Fruit fly (Drosophila melanogaster) whole organism, embryonic: Measurements from ENCODE around the gene CG17349.

Experiments used
- Abd-B ChIP-seq: fragments of 200-800 bp; sonication (Bioruptor generic); optimal IDR thresholded peaks from 2 replicates; lab custom pipeline; 2018; ENCODE audit warnings: missing biosample characterization, mild to moderate bottlenecking, missing genetic modification characterization, moderate library complexity
- Ada2b ChIP-seq: fragments of 200-800 bp; sonication (Bioruptor generic); IDR thresholded peaks from 2 replicates; pipeline ENCODE4 v1.3.6; 2022; ENCODE audit warnings: missing biosample characterization, missing genetic modification characterization
- BEAF-32 ChIP-seq: fragments of 200-800 bp; sonication (Bioruptor generic); optimal IDR thresholded peaks from 3 replicates; lab custom pipeline; 2017; ENCODE audit warnings: missing biosample characterization, missing genetic modification characterization, mild to moderate bottlenecking, moderate library complexity, missing genetic modification reagents
- Bdp1 ChIP-seq: fragments of 200-800 bp; sonication (Bioruptor generic); optimal IDR thresholded peaks from 3 replicates; lab custom pipeline; 2016; ENCODE audit warnings: missing biosample characterization, missing genetic modification characterization
- CG10209 ChIP-seq: fragments of 200-800 bp; sonication (Bioruptor generic); optimal IDR thresholded peaks from 3 replicates; lab custom pipeline; 2017; ENCODE audit warnings: missing biosample characterization, mild to moderate bottlenecking, missing genetic modification characterization, missing genetic modification reagents
- CG10274 ChIP-seq: fragments of 200-800 bp; sonication (Bioruptor generic); optimal IDR thresholded peaks from 3 replicates; lab custom pipeline; 2017; ENCODE audit warnings: missing biosample characterization, mild to moderate bottlenecking, missing genetic modification characterization
- CG10654 ChIP-seq: fragments of 200-800 bp; sonication (Bioruptor generic); optimal IDR thresholded peaks from 2 replicates; lab custom pipeline; 2016; ENCODE audit warnings: missing biosample characterization, missing genetic modification characterization
- CG12299 ChIP-seq: fragments of 200-800 bp; sonication (Bioruptor generic); optimal IDR thresholded peaks from 2 replicates; lab custom pipeline; 2018; ENCODE audit warnings: missing biosample characterization, mild to moderate bottlenecking, missing genetic modification characterization
- CG13624 ChIP-seq: fragments of 200-800 bp; sonication (Bioruptor generic); optimal IDR thresholded peaks from 2 replicates; lab custom pipeline; 2016; ENCODE audit warnings: missing biosample characterization, missing genetic modification characterization
- CG1647 ChIP-seq: fragments of 200-800 bp; sonication (Bioruptor generic); optimal IDR thresholded peaks from 3 replicates; lab custom pipeline; 2016; ENCODE audit warnings: missing biosample characterization, missing genetic modification characterization
- CG17359 ChIP-seq: fragments of 200-800 bp; sonication (Bioruptor generic); optimal IDR thresholded peaks from 3 replicates; lab custom pipeline; 2018; ENCODE audit warnings: missing biosample characterization, mild to moderate bottlenecking, missing genetic modification characterization, moderate library complexity
- CG18599 ChIP-seq: fragments of 200-800 bp; sonication (Bioruptor generic); optimal IDR thresholded peaks from 3 replicates; lab custom pipeline; 2017; ENCODE audit warnings: missing biosample characterization, missing genetic modification characterization, mild to moderate bottlenecking, moderate library complexity, missing genetic modification reagents
- CG2678 ChIP-seq: fragments of 200-800 bp; sonication (Bioruptor generic); optimal IDR thresholded peaks from 3 replicates; lab custom pipeline; 2019; ENCODE audit warnings: missing biosample characterization, mild to moderate bottlenecking, missing genetic modification characterization, moderate library complexity
- CG31224 ChIP-seq: fragments of 200-800 bp; sonication (Bioruptor generic); IDR thresholded peaks from 2 replicates; pipeline ENCODE4 v1.3.6; 2022; ENCODE audit warnings: missing biosample characterization, missing genetic modification characterization
- CG6765 ChIP-seq: fragments of 200-800 bp; sonication (Bioruptor generic); optimal IDR thresholded peaks from 3 replicates; lab custom pipeline; 2017; ENCODE audit warnings: missing biosample characterization, mild to moderate bottlenecking, missing genetic modification characterization
- CG6854 ChIP-seq: fragments of 200-800 bp; sonication (Bioruptor generic); optimal IDR thresholded peaks from 3 replicates; lab custom pipeline; 2017; ENCODE audit warnings: missing biosample characterization, mild to moderate bottlenecking, missing genetic modification characterization
- CG7839 ChIP-seq: fragments of 200-800 bp; sonication (Bioruptor generic); optimal IDR thresholded peaks from 3 replicates; lab custom pipeline; 2018; ENCODE audit warnings: missing biosample characterization, mild to moderate bottlenecking, missing genetic modification characterization, moderate library complexity
- Chrac-16 ChIP-seq: fragments of 200-800 bp; sonication (Bioruptor generic); optimal IDR thresholded peaks from 3 replicates; lab custom pipeline; 2016; ENCODE audit warnings: missing biosample characterization, missing genetic modification characterization
- CkIIα-i1 ChIP-seq: fragments of 200-800 bp; sonication (Bioruptor generic); IDR thresholded peaks from 2 replicates; pipeline ENCODE4 v1.3.6; 2022; ENCODE audit warnings: missing biosample characterization, missing genetic modification characterization
- Dll ChIP-seq: fragments of 200-800 bp; sonication (Bioruptor generic); IDR thresholded peaks from 4 replicates; pipeline ENCODE4 v1.3.6; 2022; ENCODE audit warnings: missing biosample characterization, missing genetic modification characterization; ENCODE audit not compliant: partially characterized antibody
- E2f1 ChIP-seq: fragments of 200-800 bp; sonication (Bioruptor generic); IDR thresholded peaks from 2 replicates; pipeline ENCODE4 v1.3.6; 2022; ENCODE audit warnings: missing biosample characterization, missing genetic modification characterization
- Eip74EF ChIP-seq, 2 experiments: fragments of 200-800 bp in 1 of 2; fragments of >200 bp in 1 of 2; sonication (Bioruptor generic) in 1 of 2; optimal IDR thresholded peaks; 2 replicates each; lab custom pipeline; 2017 to 2019; ENCODE audit warnings: missing biosample characterization in 2 of 2, missing genetic modification characterization in 2 of 2, mild to moderate bottlenecking in 1 of 2, moderate library complexity in 1 of 2
- Ets97D ChIP-seq: fragments of 200-800 bp; sonication (Bioruptor generic); optimal IDR thresholded peaks from 3 replicates; lab custom pipeline; 2016; ENCODE audit warnings: missing biosample characterization, missing genetic modification characterization
- Gsc ChIP-seq: fragments of 200-800 bp; sonication (Bioruptor generic); IDR thresholded peaks from 2 replicates; pipeline ENCODE4 v1.3.6; 2022; ENCODE audit warnings: missing biosample characterization, missing genetic modification characterization
- HLH4C ChIP-seq: fragments of 200-800 bp; sonication (Bioruptor generic); IDR thresholded peaks from 3 replicates; pipeline ENCODE4 v1.3.6; 2022; ENCODE audit warnings: missing biosample characterization, missing genetic modification characterization; ENCODE audit not compliant: partially characterized antibody
- HLH54F ChIP-seq: fragments of 200-800 bp; sonication (Bioruptor generic); optimal IDR thresholded peaks from 3 replicates; lab custom pipeline; 2016; ENCODE audit warnings: missing biosample characterization, missing genetic modification characterization
- HLHmδ ChIP-seq: fragments of 200-800 bp; sonication (Bioruptor generic); optimal IDR thresholded peaks from 2 replicates; lab custom pipeline; 2018; ENCODE audit warnings: missing biosample characterization, mild to moderate bottlenecking, missing genetic modification characterization, moderate library complexity
- Hr78 ChIP-seq, 2 experiments: fragments of 200-800 bp in 1 of 2; fragments of >200 bp in 1 of 2; sonication (Bioruptor generic) in 1 of 2; optimal IDR thresholded peaks; 2 replicates each; lab custom pipeline; 2017 to 2019; ENCODE audit warnings: missing biosample characterization in 2 of 2, missing genetic modification characterization in 2 of 2, mild to moderate bottlenecking in 1 of 2, moderate library complexity in 1 of 2
- Mes4 ChIP-seq: fragments of 200-800 bp; sonication (Bioruptor generic); optimal IDR thresholded peaks from 2 replicates; lab custom pipeline; 2016; ENCODE audit warnings: missing biosample characterization, missing genetic modification characterization
- Mrtf ChIP-seq: fragments of 200-800 bp; sonication (Bioruptor generic); IDR thresholded peaks from 3 replicates; pipeline ENCODE4 v1.3.6; 2022; ENCODE audit warnings: missing biosample characterization, missing genetic modification characterization
- NC2α ChIP-seq: fragments of 200-800 bp; sonication (Bioruptor generic); optimal IDR thresholded peaks from 2 replicates; lab custom pipeline; 2016; ENCODE audit warnings: missing biosample characterization, missing genetic modification characterization
- Ravus ChIP-seq: fragments of 200-800 bp; sonication (Bioruptor generic); IDR thresholded peaks from 2 replicates; pipeline ENCODE4 v1.3.6; 2022; ENCODE audit warnings: missing biosample characterization, missing genetic modification characterization
- YL-1 ChIP-seq: fragments of 200-800 bp; sonication (Bioruptor generic); optimal IDR thresholded peaks from 3 replicates; lab custom pipeline; 2017; ENCODE audit warnings: missing biosample characterization, mild to moderate bottlenecking, missing genetic modification characterization
- bab2 ChIP-seq: fragments of 200-800 bp; sonication (Bioruptor generic); optimal IDR thresholded peaks from 2 replicates; lab custom pipeline; 2016; ENCODE audit warnings: missing biosample characterization, missing genetic modification characterization
- bsh ChIP-seq, 2 experiments: fragments of 200-800 bp; sonication (Bioruptor generic); optimal IDR thresholded peaks; 2 replicates each; lab custom pipeline; 2017 to 2018; ENCODE audit warnings: mild to moderate bottlenecking in 2 of 2, missing biosample characterization in 2 of 2, missing genetic modification characterization in 2 of 2, moderate library complexity in 1 of 2
- ci ChIP-seq: fragments of 200-800 bp; sonication (Bioruptor generic); IDR thresholded peaks from 3 replicates; pipeline ENCODE4 v1.3.6; 2022; ENCODE audit warnings: missing biosample characterization, missing genetic modification characterization
- crol ChIP-seq: fragments of 200-800 bp; sonication (Bioruptor generic); IDR thresholded peaks from 2 replicates; pipeline ENCODE4 v1.3.6; 2022; ENCODE audit warnings: missing biosample characterization, missing genetic modification characterization
- da ChIP-seq: fragments of 200-800 bp; sonication (Bioruptor generic); optimal IDR thresholded peaks from 2 replicates; lab custom pipeline; 2016; ENCODE audit warnings: missing biosample characterization, missing genetic modification characterization
- dm ChIP-seq: fragments of 200-800 bp; sonication (Bioruptor generic); optimal IDR thresholded peaks from 3 replicates; lab custom pipeline; 2016; ENCODE audit warnings: missing biosample characterization, missing genetic modification characterization
- dmrt99B ChIP-seq: fragments of 200-800 bp; sonication (Bioruptor generic); optimal IDR thresholded peaks from 2 replicates; lab custom pipeline; 2018; ENCODE audit warnings: missing biosample characterization, mild to moderate bottlenecking, missing genetic modification characterization, moderate library complexity
- ems ChIP-seq: fragments of 200-800 bp; sonication (Bioruptor generic); optimal IDR thresholded peaks from 3 replicates; lab custom pipeline; 2016; ENCODE audit warnings: missing biosample characterization, missing genetic modification characterization
- hb ChIP-seq: fragments of 200-800 bp; sonication (Bioruptor generic); IDR thresholded peaks from 3 replicates; pipeline ENCODE4 v1.3.6; 2022; ENCODE audit warnings: missing biosample characterization, missing genetic modification characterization; ENCODE audit not compliant: partially characterized antibody
- jumu ChIP-seq: fragments of 200-800 bp; sonication (Bioruptor generic); optimal IDR thresholded peaks from 3 replicates; lab custom pipeline; 2016; ENCODE audit warnings: missing biosample characterization, missing genetic modification characterization
- mld ChIP-seq: fragments of 200-800 bp; sonication (Bioruptor generic); IDR thresholded peaks from 3 replicates; pipeline ENCODE4 v1.3.6; 2022; ENCODE audit warnings: missing biosample characterization, missing genetic modification characterization; ENCODE audit not compliant: partially characterized antibody
- onecut ChIP-seq: fragments of 200-800 bp; sonication (Bioruptor generic); IDR thresholded peaks from 2 replicates; pipeline ENCODE4 v1.3.6; 2022; ENCODE audit warnings: missing biosample characterization, missing genetic modification characterization
- ranshi ChIP-seq: fragments of 200-800 bp; sonication (Bioruptor generic); IDR thresholded peaks from 2 replicates; pipeline ENCODE4 v1.3.6; 2022; ENCODE audit warnings: missing biosample characterization, missing genetic modification characterization
- scrt ChIP-seq: fragments of 200-800 bp; sonication (Bioruptor generic); optimal IDR thresholded peaks from 2 replicates; lab custom pipeline; 2018; ENCODE audit warnings: missing biosample characterization, mild to moderate bottlenecking, missing genetic modification characterization, moderate library complexity
- tgo ChIP-seq: fragments of 200-800 bp; sonication (Bioruptor generic); IDR thresholded peaks from 3 replicates; pipeline ENCODE4 v1.3.6; 2022; ENCODE audit warnings: missing biosample characterization, missing genetic modification characterization

Gene CG17349

DNA sequence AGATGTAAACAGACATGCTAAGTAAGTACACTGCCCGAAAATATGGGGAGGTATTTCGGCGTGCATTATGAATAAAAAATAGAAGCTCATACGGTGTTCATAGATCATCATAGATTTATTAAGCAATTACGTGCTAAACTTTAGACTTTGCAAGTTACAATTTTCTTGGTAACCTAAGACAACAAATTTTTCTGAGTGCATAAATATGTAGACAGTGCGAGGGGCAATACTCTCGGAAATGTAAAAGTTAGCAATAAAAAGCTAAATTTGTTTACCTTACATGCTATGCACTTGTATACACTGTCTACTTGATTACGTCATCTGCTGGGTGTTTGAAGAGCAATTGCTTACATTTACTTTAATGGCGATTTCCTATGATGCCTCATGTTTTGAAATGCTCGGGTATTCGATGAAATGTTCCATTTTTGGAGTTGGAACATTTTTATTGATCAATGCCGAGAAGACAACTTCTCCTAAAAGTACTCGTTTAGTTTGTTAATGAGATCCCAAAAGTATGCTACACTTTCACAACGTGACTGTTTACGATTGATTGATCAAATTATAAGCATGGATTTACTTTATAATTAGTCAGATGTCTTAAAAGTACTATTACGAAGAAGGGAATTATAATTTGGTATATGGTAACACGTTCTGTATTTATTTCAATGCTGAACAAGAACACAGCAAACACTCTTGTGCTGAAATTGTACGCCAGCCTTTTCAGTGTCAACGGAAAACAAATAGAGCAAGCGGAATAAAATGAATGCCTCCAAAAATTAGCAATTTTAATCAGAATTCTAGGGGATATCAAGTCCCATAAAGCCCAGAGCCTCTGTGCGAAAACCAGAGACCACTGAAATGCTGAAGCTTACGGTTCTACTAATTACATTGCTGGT, 46.6 kb downstream of the CG17349 start, which contains the start of gene Lectin-galC1 (continued):
- TF ChIP-seq CG6765 (GFP tag; lab: Kevin White, UChicago) (no peak), Eip74EF (GFP tag; optimal IDR thresholded peaks at IDR 0.05; lab: Kevin White, UChicago) (peak in 1 of 2 experiments; percentile 89), Mes4 (peak; percentile 87), Ravus (GFP tag; lab: Robert Waterston, UW) (peak; percentile 61), crol (GFP tag; lab: Robert Waterston, UW) (no peak; the same call in 1 of the 2 replicates), hb (GFP tag; lab: Robert Waterston, UW) (no peak), BEAF-32 (no peak), CG1647 (peak; percentile 87), ranshi (GFP tag; lab: Robert Waterston, UW) (peak; percentile 86), YL-1 (GFP tag; lab: Kevin White, UChicago) (peak; percentile 70), Ada2b (GFP tag; lab: Robert Waterston, UW) (peak; percentile 85), CG13624 (GFP tag; lab: Kevin White, UChicago) (peak; percentile 82), E2f1 (GFP tag; lab: Robert Waterston, UW) (peak; percentile 76), tgo (GFP tag; lab: Robert Waterston, UW) (peak; percentile 87), CG10274 (peak; percentile 70), dm (GFP tag; lab: Kevin White, UChicago) (peak; percentile 75), scrt (peak; percentile 72), CkIIα-i1 (GFP tag; lab: Robert Waterston, UW) (no peak), CG2678 (peak; percentile 88), Chrac-16 (peak; percentile 88), mld (no peak), CG6854 (GFP tag; lab: Kevin White, UChicago) (peak; percentile 72), CG31224 (GFP tag; lab: Robert Waterston, UW) (peak; percentile 72), Dll (GFP tag; lab: Robert Waterston, UW) (no peak), CG17359 (peak; percentile 92), CG18599 (peak; percentile 77), Abd-B (peak; percentile 80), dmrt99B (tag; lab: Kevin White, UChicago) (peak; percentile 91), HLH54F (peak; percentile 78), HLH4C (GFP tag; lab: Robert Waterston, UW) (no peak), ci (GFP tag; lab: Robert Waterston, UW) (peak; percentile 95), onecut (GFP tag; lab: Robert Waterston, UW) (peak; percentile 59), CG10209 (peak; percentile 87), CG10654 (GFP tag; lab: Kevin White, UChicago) (peak; percentile 84), Ets97D (GFP tag; lab: Kevin White, UChicago) (peak; percentile 56), CG7839 (tag; lab: Kevin White, UChicago) (peak; percentile 89), Mrtf (GFP tag; lab: Robert Waterston, UW) (peak; percentile 84), CG12299 (peak; percentile 83), Bdp1 (peak; percentile 76), jumu (GFP tag; lab: Kevin White, UChicago) (peak; percentile 88), Hr78 (GFP tag; optimal IDR thresholded peaks at IDR 0.05; lab: Kevin White, UChicago) (peak in 1 of 2 experiments; percentile 65), ems (GFP tag; lab: Kevin White, UChicago) (peak; percentile 89), NC2α (GFP tag; lab: Kevin White, UChicago) (peak; percentile 85), bsh (GFP tag; optimal IDR thresholded peaks at IDR 0.05; lab: Kevin White, UChicago) (peak in 1 of 2 experiments; percentile 93), bab2 (GFP tag; lab: Kevin White, UChicago) (peak; percentile 86), Gsc (GFP tag; lab: Robert Waterston, UW) (no peak), da (peak; percentile 70), HLHmδ (no peak)
